Worm (Caenorhabditis elegans) whole organism, L2 larva: Measurements from ENCODE around the gene C13F10.6.

ENCODE experiments used
- C34F6.9 ChIP-seq: fragments of 150-350 bp; optimal IDR thresholded peaks from 2 replicates; lab custom pipeline; 2014; ENCODE audit warnings: missing biosample characterization, missing genetic modification characterization
- F13H6.1 ChIP-seq: sonication (generic microtip); optimal IDR thresholded peaks from 2 replicates; lab custom pipeline; 2016; ENCODE audit warnings: missing genetic modification characterization, missing compliant biosample characterization
- R02D3.7 ChIP-seq: fragments of 150-350 bp; optimal IDR thresholded peaks from 2 replicates; lab custom pipeline; 2014; ENCODE audit warnings: missing biosample characterization, missing genetic modification characterization
- Y55F3AM.14 ChIP-seq: fragments of 200-800 bp; sonication (Bioruptor generic); optimal IDR thresholded peaks from 2 replicates; lab custom pipeline; 2018; ENCODE audit warnings: mild to moderate bottlenecking, missing genetic modification characterization, missing compliant biosample characterization
- ZK546.5 ChIP-seq: sonication (generic microtip); optimal IDR thresholded peaks from 2 replicates; lab custom pipeline; 2017; ENCODE audit warnings: missing biosample characterization, missing genetic modification characterization
- alr-1 ChIP-seq: fragments of 150-350 bp; optimal IDR thresholded peaks from 2 replicates; lab custom pipeline; 2014; ENCODE audit warnings: missing biosample characterization, missing genetic modification characterization
- aly-2 ChIP-seq: fragments of 150-350 bp; optimal IDR thresholded peaks from 2 replicates; lab custom pipeline; 2014; ENCODE audit warnings: missing biosample characterization, missing genetic modification characterization
- ama-1 ChIP-seq: fragments of 150-350 bp; optimal IDR thresholded peaks from 2 replicates; lab custom pipeline; 2018; ENCODE audit warnings: inconsistent platforms
- blmp-1 ChIP-seq: sonication (generic microtip); optimal IDR thresholded peaks from 2 replicates; lab custom pipeline; 2017; ENCODE audit warnings: missing genetic modification characterization, mild to moderate bottlenecking, missing compliant biosample characterization, antibody characterized with exemption, moderate library complexity; ENCODE audit not compliant: insufficient read depth
- ceh-82 ChIP-seq: fragments of 150-350 bp; optimal IDR thresholded peaks from 2 replicates; lab custom pipeline; 2014; ENCODE audit warnings: missing biosample characterization, missing genetic modification characterization
- crh-2 ChIP-seq: sonication (generic microtip); optimal IDR thresholded peaks from 2 replicates; lab custom pipeline; 2017; ENCODE audit warnings: missing biosample characterization, missing genetic modification characterization
- dmd-4 ChIP-seq: sonication (generic microtip); optimal IDR thresholded peaks from 2 replicates; lab custom pipeline; 2017; ENCODE audit warnings: missing biosample characterization, missing genetic modification characterization
- egl-27 ChIP-seq: sonication (generic microtip); optimal IDR thresholded peaks from 3 replicates; lab custom pipeline; 2017; ENCODE audit warnings: missing biosample characterization, missing genetic modification reagents, missing genetic modification characterization
- fos-1 ChIP-seq: fragments of 150-350 bp; optimal IDR thresholded peaks from 2 replicates; lab custom pipeline; 2014; ENCODE audit warnings: missing biosample characterization, missing genetic modification characterization
- lin-11 ChIP-seq: fragments of 150-350 bp; sonication (generic microtip); optimal IDR thresholded peaks from 2 replicates; lab custom pipeline; 2014; ENCODE audit warnings: missing biosample characterization, missing genetic modification characterization, inconsistent platforms, mixed read lengths
- lin-13 ChIP-seq: fragments of 150-350 bp; optimal IDR thresholded peaks from 2 replicates; lab custom pipeline; 2014; ENCODE audit warnings: missing biosample characterization, missing genetic modification reagents, missing genetic modification characterization
- lin-39 ChIP-seq: fragments of 150-350 bp; optimal IDR thresholded peaks from 2 replicates; lab custom pipeline; 2014; ENCODE audit warnings: missing biosample characterization, missing genetic modification reagents, missing genetic modification characterization
- lsy-2 ChIP-seq, 2 experiments: fragments of 150-350 bp in 1 of 2; sonication (generic microtip) in 1 of 2; optimal IDR thresholded peaks; 2 replicates each; lab custom pipeline; 2014 to 2017; ENCODE audit warnings: missing biosample characterization in 2 of 2, missing genetic modification characterization in 2 of 2
- mab-5 ChIP-seq: fragments of 150-350 bp; optimal IDR thresholded peaks from 2 replicates; lab custom pipeline; 2014; ENCODE audit warnings: missing biosample characterization, missing genetic modification characterization
- mdl-1 ChIP-seq, 2 experiments: fragments of 150-350 bp in 1 of 2; sonication (generic microtip) in 1 of 2; optimal IDR thresholded peaks; 2 replicates each; lab custom pipeline; 2017; ENCODE audit warnings: missing biosample characterization in 2 of 2, missing genetic modification characterization in 2 of 2
- nhr-10 ChIP-seq: sonication (generic microtip); optimal IDR thresholded peaks from 2 replicates; lab custom pipeline; 2017; ENCODE audit warnings: missing biosample characterization, missing genetic modification characterization
- nhr-11 ChIP-seq: fragments of 150-350 bp; optimal IDR thresholded peaks from 2 replicates; lab custom pipeline; 2014; ENCODE audit warnings: missing biosample characterization, missing genetic modification characterization
- nhr-12 ChIP-seq: fragments of 150-350 bp; optimal IDR thresholded peaks from 2 replicates; lab custom pipeline; 2014; ENCODE audit warnings: missing biosample characterization, missing genetic modification characterization
- nhr-129 ChIP-seq: fragments of 150-350 bp; optimal IDR thresholded peaks from 2 replicates; lab custom pipeline; 2014; ENCODE audit warnings: missing biosample characterization, missing genetic modification characterization
- nhr-21 ChIP-seq: fragments of 150-350 bp; optimal IDR thresholded peaks from 2 replicates; lab custom pipeline; 2014; ENCODE audit warnings: missing biosample characterization, missing genetic modification characterization
- nhr-23 ChIP-seq: fragments of 150-350 bp; optimal IDR thresholded peaks from 2 replicates; lab custom pipeline; 2014; ENCODE audit warnings: missing biosample characterization, missing genetic modification reagents, missing genetic modification characterization
- nhr-237 ChIP-seq: fragments of 150-350 bp; optimal IDR thresholded peaks from 2 replicates; lab custom pipeline; 2014; ENCODE audit warnings: missing biosample characterization, missing genetic modification characterization
- nhr-25 ChIP-seq: fragments of 150-350 bp; sonication (generic microtip); optimal IDR thresholded peaks from 3 replicates; lab custom pipeline; 2014; ENCODE audit warnings: missing biosample characterization, missing genetic modification characterization
- nhr-6 ChIP-seq: fragments of 150-350 bp; optimal IDR thresholded peaks from 2 replicates; lab custom pipeline; 2014; ENCODE audit warnings: missing biosample characterization, missing genetic modification characterization
- nhr-77 ChIP-seq: fragments of 150-350 bp; optimal IDR thresholded peaks from 2 replicates; lab custom pipeline; 2014; ENCODE audit warnings: missing biosample characterization, missing genetic modification characterization
- peb-1 ChIP-seq: fragments of 150-350 bp; optimal IDR thresholded peaks from 2 replicates; lab custom pipeline; 2014; ENCODE audit warnings: missing biosample characterization, missing genetic modification characterization
- sem-4 ChIP-seq: fragments of 150-350 bp; optimal IDR thresholded peaks from 2 replicates; lab custom pipeline; 2014; ENCODE audit warnings: missing biosample characterization, missing genetic modification reagents, missing genetic modification characterization
- skn-1 ChIP-seq: sonication (generic microtip); optimal IDR thresholded peaks from 2 replicates; lab custom pipeline; 2017; ENCODE audit warnings: missing biosample characterization, missing genetic modification characterization
- sma-3 ChIP-seq: sonication (generic microtip); optimal IDR thresholded peaks from 2 replicates; lab custom pipeline; 2016; ENCODE audit warnings: missing genetic modification reagents, missing genetic modification characterization, missing compliant biosample characterization
- sma-9 ChIP-seq, 2 experiments: fragments of 150-350 bp in 1 of 2; sonication (generic microtip) in 1 of 2; optimal IDR thresholded peaks; 2 replicates each; lab custom pipeline; 2014 to 2016; ENCODE audit warnings: missing genetic modification characterization in 2 of 2, mild to moderate bottlenecking in 1 of 2, missing biosample characterization in 1 of 2, missing compliant biosample characterization in 1 of 2, missing genetic modification reagents in 1 of 2, moderate library complexity in 1 of 2
- snpc-4 ChIP-seq: fragments of 150-350 bp; optimal IDR thresholded peaks from 2 replicates; lab custom pipeline; 2014; ENCODE audit warnings: missing biosample characterization, missing genetic modification characterization
- unc-39 ChIP-seq: fragments of 150-350 bp; optimal IDR thresholded peaks from 2 replicates; lab custom pipeline; 2014; ENCODE audit warnings: missing biosample characterization, missing genetic modification characterization
- unc-55 ChIP-seq: fragments of 150-350 bp; sonication (generic microtip); optimal IDR thresholded peaks from 3 replicates; lab custom pipeline; 2014; ENCODE audit warnings: missing biosample characterization, missing genetic modification reagents, missing genetic modification characterization
- unc-62 ChIP-seq: fragments of 150-350 bp; optimal IDR thresholded peaks from 2 replicates; lab custom pipeline; 2014; ENCODE audit warnings: missing biosample characterization, missing genetic modification reagents, missing genetic modification characterization
- zag-1 ChIP-seq: fragments of 150-350 bp; optimal IDR thresholded peaks from 2 replicates; lab custom pipeline; 2014; ENCODE audit warnings: missing biosample characterization, missing genetic modification characterization
- ztf-1 ChIP-seq: fragments of 200-800 bp; sonication (Bioruptor generic); conservative IDR thresholded peaks from 2 replicates; pipeline ENCODE4 v1.3.6; 2022; ENCODE audit warnings: missing genetic modification characterization, missing compliant biosample characterization
- ztf-11 ChIP-seq: sonication (generic microtip); optimal IDR thresholded peaks from 2 replicates; lab custom pipeline; 2017; ENCODE audit warnings: missing biosample characterization, missing genetic modification characterization

C13F10.6 gene

DNA sequence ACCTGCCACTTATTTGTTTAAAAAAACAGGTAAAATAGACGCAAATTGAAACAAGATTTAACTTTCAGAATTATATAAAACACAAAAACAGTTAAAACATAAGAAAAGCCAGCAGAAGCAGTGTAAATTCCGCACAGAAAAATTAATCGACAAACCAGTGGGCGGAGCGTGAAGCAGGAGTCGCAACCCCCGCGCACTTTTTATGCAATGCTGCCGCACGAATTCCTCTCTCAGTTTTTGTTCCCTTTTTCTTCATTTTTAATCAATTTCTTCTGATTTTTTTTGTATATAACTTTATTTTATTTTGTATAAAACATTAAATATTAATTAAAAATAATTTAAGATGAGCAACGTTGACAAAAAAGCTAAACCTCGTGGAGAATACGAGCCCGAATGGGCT lies 10.0 kb upstream of the C13F10.6 start, which contains the start of the genes gei-6 and krr-1 (continued):
- TF ChIP-seq skn-1 (no peak), mdl-1 (tag; optimal IDR thresholded peaks at IDR 0.05; lab: Kevin White, UChicago) (no peak), nhr-23 (tag; lab: Kevin White, UChicago) (no peak), nhr-77 (tag; lab: Kevin White, UChicago) (no peak), F13H6.1 (tag; lab: Kevin White, UChicago) (peak; percentile 46), lin-11 (tag; lab: Kevin White, UChicago) (peak; percentile 59), lin-13 (GFP tag; lab: Kevin White, UChicago) (peak; percentile 10), nhr-25 (tag; lab: Kevin White, UChicago) (no peak), zag-1 (tag; lab: Kevin White, UChicago) (no peak), ama-1 (lab: Kevin White, UChicago) (no peak), blmp-1 (tag; lab: Kevin White, UChicago) (no peak), sma-3 (peak; percentile 43), lsy-2 (tag; optimal IDR thresholded peaks at IDR 0.05; lab: Kevin White, UChicago) (peak in 1 of 2 experiments; percentile 54), nhr-6 (tag; lab: Kevin White, UChicago) (no peak), sem-4 (tag; lab: Kevin White, UChicago) (peak; percentile 52)

- TF ChIP-seq snpc-4 = no peak
- no peak for TF ChIP-seq unc-55 (GFP tag; lab: Kevin White, UChicago)
- no peak for TF ChIP-seq nhr-21 (tag; lab: Kevin White, UChicago)
- TF ChIP-seq crh-2 (tag; lab: Kevin White, UChicago) = no peak
- no peak for TF ChIP-seq lin-39 (tag; lab: Kevin White, UChicago)
- no peak for TF ChIP-seq zag-1 (tag; lab: Kevin White, UChicago)
- no peak for TF ChIP-seq sma-9 (GFP tag; optimal IDR thresholded peaks at IDR 0.05; lab: Kevin White, UChicago)
- TF ChIP-seq sma-9 (tag; optimal IDR thresholded peaks at IDR 0.05; lab: Kevin White, UChicago) = no peak
- no peak for TF ChIP-seq ztf-11
- no peak for TF ChIP-seq alr-1
- no peak for TF ChIP-seq dmd-4
- no peak for TF ChIP-seq sem-4 (tag; lab: Kevin White, UChicago)
- TF ChIP-seq nhr-129 (tag; lab: Kevin White, UChicago) = no peak
- no peak for TF ChIP-seq unc-62
- TF ChIP-seq ceh-82 = no peak
- TF ChIP-seq egl-27 = no peak
- no peak for TF ChIP-seq nhr-23 (tag; lab: Kevin White, UChicago)
- TF ChIP-seq R02D3.7 (tag; lab: Kevin White, UChicago) = no peak
Measured at ce11 chrV:7225894-7226293, 5.1 kb upstream of the C13F10.6 start.

DNA sequence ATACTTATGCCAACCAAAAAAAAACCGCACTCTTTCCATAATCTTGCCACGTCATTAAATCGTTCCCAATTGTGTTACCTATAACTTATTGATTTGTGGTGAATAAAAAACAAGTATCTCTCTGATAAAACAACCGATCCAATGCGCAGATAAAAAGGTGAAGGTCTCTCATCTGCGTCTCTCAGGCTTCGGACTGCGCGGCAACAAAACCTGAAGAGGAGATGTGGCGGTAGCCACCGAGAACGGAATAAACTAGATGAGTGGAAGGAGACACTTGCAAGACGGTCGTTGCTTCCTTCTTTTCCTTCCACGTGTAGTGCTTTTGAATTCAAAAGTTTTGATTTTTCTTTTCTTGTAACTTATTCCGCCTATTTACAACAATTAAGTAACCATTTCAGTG lies 4.1 kb upstream of the C13F10.6 start, which contains the start of gene fkb-3:
Gene fkb-3 (plus strand): TSS at position 277 of the 400 bp plus-strand sequence.
- TF ChIP-seq ztf-11 = no peak
- TF ChIP-seq fos-1 = no peak
- TF ChIP-seq nhr-237 (tag; lab: Kevin White, UChicago) = no peak
- TF ChIP-seq peb-1 (tag; lab: Kevin White, UChicago) = no peak
- TF ChIP-seq nhr-21 (tag; lab: Kevin White, UChicago) = peak; percentile 24
- TF ChIP-seq crh-2 (tag; lab: Kevin White, UChicago) = peak; percentile 14
- TF ChIP-seq lin-11 (tag; lab: Kevin White, UChicago) = no peak
- no peak for TF ChIP-seq unc-39 (tag; lab: Kevin White, UChicago)
- no peak for TF ChIP-seq egl-27
- no peak for TF ChIP-seq nhr-12 (tag; lab: Kevin White, UChicago)

- TF ChIP-seq R02D3.7 (tag; lab: Kevin White, UChicago) (no peak), nhr-129 (tag; lab: Kevin White, UChicago) (no peak), fos-1 (no peak), nhr-6 (tag; lab: Kevin White, UChicago) (no peak), ama-1 (lab: Kevin White, UChicago) (no peak), nhr-11 (tag; lab: Kevin White, UChicago) (no peak), lsy-2 (tag; optimal IDR thresholded peaks at IDR 0.05; lab: Kevin White, UChicago) (no peak)
Measured at ce11 chrV:7224353-7224752, 3.5 kb upstream of the C13F10.6 start.

DNA sequence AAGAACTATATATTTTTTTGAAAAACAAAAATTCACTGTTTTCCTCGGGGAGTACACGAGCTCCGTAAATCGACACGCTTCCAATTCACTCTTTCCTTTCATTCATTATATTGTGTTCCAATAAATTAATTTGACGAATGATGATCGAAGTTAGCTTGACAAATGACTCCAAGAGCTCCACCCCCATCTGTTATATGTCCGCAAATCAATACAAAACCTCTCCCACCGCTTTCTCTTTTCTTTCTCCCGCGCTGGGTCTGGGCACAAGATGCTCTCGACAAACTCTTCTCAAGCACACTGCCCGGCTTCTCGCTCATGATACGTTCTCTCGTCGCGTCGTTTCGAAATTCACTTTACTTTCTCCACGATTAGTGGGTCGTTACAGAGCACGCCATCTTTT lies 3.1 kb upstream of the C13F10.6 start, which contains the start of gene C13F10.1:
Gene C13F10.1 (plus strand): TSS at position 138 of the 400 bp plus-strand sequence.
- TF ChIP-seq unc-55 (GFP tag; lab: Kevin White, UChicago) (peak; percentile 16), C34F6.9 (peak; percentile 45), sem-4 (tag; lab: Kevin White, UChicago) (no peak), sma-3 (no peak), dmd-4 (no peak), mab-5 (peak; percentile 48), crh-2 (tag; lab: Kevin White, UChicago) (no peak), lin-11 (tag; lab: Kevin White, UChicago) (no peak), nhr-25 (tag; lab: Kevin White, UChicago) (no peak), nhr-21 (tag; lab: Kevin White, UChicago) (no peak), nhr-11 (tag; lab: Kevin White, UChicago) (no peak), nhr-10 (tag; lab: Kevin White, UChicago) (no peak), aly-2 (tag; lab: Kevin White, UChicago) (no peak), nhr-237 (tag; lab: Kevin White, UChicago) (no peak), lin-13 (GFP tag; lab: Kevin White, UChicago) (no peak), lsy-2 (tag; optimal IDR thresholded peaks at IDR 0.05; lab: Kevin White, UChicago) (no peak), fos-1 (no peak), peb-1 (tag; lab: Kevin White, UChicago) (no peak), ZK546.5 (tag; lab: Kevin White, UChicago) (no peak), Y55F3AM.14 (GFP tag; lab: Kevin White, UChicago) (no peak), skn-1 (no peak), blmp-1 (tag; lab: Kevin White, UChicago) (no peak), lin-39 (tag; lab: Kevin White, UChicago) (no peak), mdl-1 (tag; optimal IDR thresholded peaks at IDR 0.05; lab: Kevin White, UChicago) (no peak), ztf-1 (GFP tag; lab: Robert Waterston, UW) (no peak)
